Worm (Caenorhabditis elegans) whole organism, mixed stage, embryonic: ENCODE data around the gene nex-4.
A peak's percentile ranks its signal among the peaks of the same experiment; 100 is the strongest.

ENCODE experiments used
- M03D4.4 ChIP-seq: sonication (generic microtip); optimal IDR thresholded peaks from 2 replicates; lab custom pipeline; 2017; ENCODE audit warnings: mild to moderate bottlenecking, missing genetic modification characterization, missing compliant biosample characterization
- bed-3 ChIP-seq: fragments of 200-800 bp; sonication (Bioruptor generic); optimal IDR thresholded peaks from 3 replicates; lab custom pipeline; 2018; ENCODE audit warnings: mild to moderate bottlenecking, missing genetic modification characterization, moderate library complexity, missing compliant biosample characterization
- blmp-1 ChIP-seq: fragments of 150-350 bp; optimal IDR thresholded peaks from 2 replicates; lab custom pipeline; 2014; ENCODE audit warnings: missing biosample characterization, missing genetic modification characterization
- ceh-39 ChIP-seq: fragments of 150-350 bp; optimal IDR thresholded peaks from 2 replicates; lab custom pipeline; 2014; ENCODE audit warnings: missing biosample characterization, missing genetic modification characterization
- ceh-43 ChIP-seq: fragments of 200-800 bp; sonication (Bioruptor generic); optimal IDR thresholded peaks from 2 replicates; lab custom pipeline; 2018; ENCODE audit warnings: mild to moderate bottlenecking, missing genetic modification characterization, moderate library complexity, missing compliant biosample characterization
- ceh-83 ChIP-seq: fragments of 200-800 bp; sonication (Bioruptor generic); optimal IDR thresholded peaks from 2 replicates; lab custom pipeline; 2018; ENCODE audit warnings: mild to moderate bottlenecking, missing genetic modification characterization, missing compliant biosample characterization
- ces-1 ChIP-seq: fragments of 150-350 bp; optimal IDR thresholded peaks from 2 replicates; lab custom pipeline; 2014; ENCODE audit warnings: missing biosample characterization, missing genetic modification reagents, missing genetic modification characterization
- drap-1 ChIP-seq: fragments of 200-800 bp; sonication (Bioruptor generic); optimal IDR thresholded peaks from 3 replicates; lab custom pipeline; 2018; ENCODE audit warnings: mild to moderate bottlenecking, missing genetic modification characterization, missing compliant biosample characterization
- elt-1 ChIP-seq: sonication (generic microtip); optimal IDR thresholded peaks from 2 replicates; lab custom pipeline; 2017; ENCODE audit warnings: missing genetic modification characterization, mild to moderate bottlenecking, missing compliant biosample characterization, antibody characterized with exemption, moderate library complexity, borderline replicate concordance; ENCODE audit not compliant: insufficient read depth
- elt-3 ChIP-seq: fragments of 150-350 bp; optimal IDR thresholded peaks from 2 replicates; lab custom pipeline; 2014; ENCODE audit warnings: missing biosample characterization, missing genetic modification characterization
- flh-1 ChIP-seq: fragments of 200-800 bp; sonication (Bioruptor generic); optimal IDR thresholded peaks from 2 replicates; lab custom pipeline; 2018; ENCODE audit warnings: mild to moderate bottlenecking, missing genetic modification characterization, moderate library complexity, missing compliant biosample characterization
- ham-2 ChIP-seq: fragments of 200-800 bp; sonication (Bioruptor generic); optimal IDR thresholded peaks from 2 replicates; lab custom pipeline; 2018; ENCODE audit warnings: mild to moderate bottlenecking, missing genetic modification characterization, missing compliant biosample characterization
- hlh-1 ChIP-seq: fragments of 150-350 bp; optimal IDR thresholded peaks from 2 replicates; lab custom pipeline; 2014; ENCODE audit warnings: missing biosample characterization, missing genetic modification reagents, missing genetic modification characterization
- lin-13 ChIP-seq: fragments of 150-350 bp; optimal IDR thresholded peaks from 2 replicates; lab custom pipeline; 2014; ENCODE audit warnings: missing biosample characterization, missing genetic modification characterization
- lsy-2 ChIP-seq: fragments of 150-350 bp; optimal IDR thresholded peaks from 2 replicates; lab custom pipeline; 2014; ENCODE audit warnings: missing biosample characterization, missing genetic modification characterization
- mab-5 ChIP-seq: fragments of 150-350 bp; optimal IDR thresholded peaks from 2 replicates; lab custom pipeline; 2014; ENCODE audit warnings: missing biosample characterization, missing genetic modification characterization
- mep-1 ChIP-seq: fragments of 150-350 bp; optimal IDR thresholded peaks from 2 replicates; lab custom pipeline; 2017; ENCODE audit warnings: missing biosample characterization, missing genetic modification reagents, missing genetic modification characterization, inconsistent platforms
- mls-2 ChIP-seq: sonication (generic microtip); optimal IDR thresholded peaks from 2 replicates; lab custom pipeline; 2016; ENCODE audit warnings: mild to moderate bottlenecking, missing genetic modification characterization, moderate library complexity, missing compliant biosample characterization
- nhr-12 ChIP-seq: fragments of 150-350 bp; optimal IDR thresholded peaks from 2 replicates; lab custom pipeline; 2014; ENCODE audit warnings: missing biosample characterization, missing genetic modification characterization
- nhr-2 ChIP-seq: fragments of 150-350 bp; optimal IDR thresholded peaks from 2 replicates; lab custom pipeline; 2014; ENCODE audit warnings: missing biosample characterization, missing genetic modification characterization
- nhr-237 ChIP-seq: fragments of 150-350 bp; optimal IDR thresholded peaks from 2 replicates; lab custom pipeline; 2014; ENCODE audit warnings: missing biosample characterization, missing genetic modification characterization
- nhr-28 ChIP-seq: fragments of 150-350 bp; optimal IDR thresholded peaks from 2 replicates; lab custom pipeline; 2014; ENCODE audit warnings: missing biosample characterization, missing genetic modification characterization
- nhr-76 ChIP-seq: sonication (generic microtip); optimal IDR thresholded peaks from 2 replicates; lab custom pipeline; 2017; ENCODE audit warnings: missing biosample characterization, missing genetic modification characterization
- pha-4 ChIP-seq: fragments of 150-350 bp; optimal IDR thresholded peaks from 2 replicates; lab custom pipeline; 2018; ENCODE audit warnings: missing biosample characterization, missing genetic modification reagents, missing genetic modification characterization
- sem-2 ChIP-seq: fragments of 200-800 bp; sonication (Bioruptor generic); optimal IDR thresholded peaks from 2 replicates; lab custom pipeline; 2018; ENCODE audit warnings: mild to moderate bottlenecking, missing genetic modification characterization, missing compliant biosample characterization
- snpc-4 ChIP-seq: fragments of 150-350 bp; optimal IDR thresholded peaks from 2 replicates; lab custom pipeline; 2014; ENCODE audit warnings: missing biosample characterization, missing genetic modification characterization
- sptf-1 ChIP-seq: sonication (generic microtip); optimal IDR thresholded peaks from 2 replicates; lab custom pipeline; 2017; ENCODE audit warnings: mild to moderate bottlenecking, missing genetic modification characterization, moderate library complexity, missing compliant biosample characterization
- tbx-8 ChIP-seq: fragments of 200-800 bp; sonication (Bioruptor generic); optimal IDR thresholded peaks from 2 replicates; lab custom pipeline; 2018; ENCODE audit warnings: mild to moderate bottlenecking, missing genetic modification characterization, moderate library complexity, missing compliant biosample characterization
- unc-120 ChIP-seq: sonication (generic microtip); optimal IDR thresholded peaks from 2 replicates; lab custom pipeline; 2017; ENCODE audit warnings: missing genetic modification characterization, missing compliant biosample characterization; ENCODE audit not compliant: poor library complexity, severe bottlenecking
- unc-39 ChIP-seq: fragments of 150-350 bp; optimal IDR thresholded peaks from 2 replicates; lab custom pipeline; 2014; ENCODE audit warnings: missing biosample characterization, missing genetic modification characterization
- unc-62 ChIP-seq: fragments of 150-350 bp; optimal IDR thresholded peaks from 2 replicates; lab custom pipeline; 2014; ENCODE audit warnings: missing biosample characterization, missing genetic modification reagents, missing genetic modification characterization
- zip-8 ChIP-seq: fragments of 150-350 bp; optimal IDR thresholded peaks from 2 replicates; lab custom pipeline; 2014; ENCODE audit warnings: missing biosample characterization, missing genetic modification characterization
- ztf-11 ChIP-seq: fragments of 150-350 bp; optimal IDR thresholded peaks from 2 replicates; lab custom pipeline; 2014; ENCODE audit warnings: missing biosample characterization, missing genetic modification characterization

nex-4 gene

DNA sequence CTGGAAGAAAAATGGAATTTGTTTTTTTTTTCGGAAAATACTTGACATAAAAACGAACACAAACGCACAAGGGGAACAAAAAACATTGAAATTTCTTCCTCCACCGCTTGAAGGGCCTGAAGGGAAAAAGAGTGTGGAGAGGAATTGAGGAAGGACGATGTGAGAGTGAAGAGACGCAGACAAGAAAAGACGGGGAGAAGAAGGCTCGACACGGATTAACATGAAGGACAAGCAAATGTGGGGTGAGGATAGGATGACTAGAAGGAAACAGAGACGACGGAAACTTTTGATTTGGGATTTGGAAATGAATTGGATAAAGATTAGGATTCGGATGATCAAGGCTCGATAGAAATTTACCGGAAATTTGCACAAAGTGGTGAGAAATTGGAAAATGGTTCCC lies 9.3 kb downstream of the nex-4 start:
- TF ChIP-seq ces-1 = peak; percentile 39
- no peak for TF ChIP-seq hlh-1 (tag; lab: Kevin White, UChicago)
- no peak for TF ChIP-seq ceh-39 (tag; lab: Kevin White, UChicago)
- no peak for TF ChIP-seq tbx-8 (GFP tag; lab: Kevin White, UChicago)
- peak; percentile 12 for TF ChIP-seq sptf-1 (tag; lab: Kevin White, UChicago)
- TF ChIP-seq nhr-28 (tag; lab: Kevin White, UChicago) = no peak
- peak; percentile 13 for TF ChIP-seq mep-1 (tag; lab: Kevin White, UChicago)
- no peak for TF ChIP-seq ceh-83 (GFP tag; lab: Kevin White, UChicago)
- TF ChIP-seq unc-39 (tag; lab: Kevin White, UChicago) = no peak
- peak; percentile 20 for TF ChIP-seq unc-120 (tag; lab: Kevin White, UChicago)
- no peak for TF ChIP-seq snpc-4 (tag; lab: Kevin White, UChicago)
- no peak for TF ChIP-seq sem-2
- TF ChIP-seq nhr-12 (tag; lab: Kevin White, UChicago) = no peak
- no peak for TF ChIP-seq nhr-76 (tag; lab: Kevin White, UChicago)
- TF ChIP-seq blmp-1 (tag; lab: Kevin White, UChicago) = no peak
- no peak for TF ChIP-seq flh-1
- peak; percentile 37 for TF ChIP-seq unc-62
- no peak for TF ChIP-seq mab-5 (tag; lab: Kevin White, UChicago)
- no peak for TF ChIP-seq lsy-2 (tag; lab: Kevin White, UChicago)
- no peak for TF ChIP-seq lin-13 (tag; lab: Kevin White, UChicago)
- TF ChIP-seq zip-8 (tag; lab: Kevin White, UChicago) = no peak
- no peak for TF ChIP-seq nhr-2
- TF ChIP-seq mls-2 (tag; lab: Kevin White, UChicago) = no peak
- TF ChIP-seq ceh-43 = no peak
- TF ChIP-seq drap-1 (GFP tag; lab: Kevin White, UChicago) = no peak

- TF ChIP-seq ces-1 = no peak
- TF ChIP-seq zip-8 (tag; lab: Kevin White, UChicago) = peak; percentile 43
These were observed 11.5 kb downstream of the nex-4 start, which contains the start of gene C37H5.13 for ce11 chrV:4862737-4863136. TSS of gene C37H5.13 (minus strand) at chrV:4862965.

DNA sequence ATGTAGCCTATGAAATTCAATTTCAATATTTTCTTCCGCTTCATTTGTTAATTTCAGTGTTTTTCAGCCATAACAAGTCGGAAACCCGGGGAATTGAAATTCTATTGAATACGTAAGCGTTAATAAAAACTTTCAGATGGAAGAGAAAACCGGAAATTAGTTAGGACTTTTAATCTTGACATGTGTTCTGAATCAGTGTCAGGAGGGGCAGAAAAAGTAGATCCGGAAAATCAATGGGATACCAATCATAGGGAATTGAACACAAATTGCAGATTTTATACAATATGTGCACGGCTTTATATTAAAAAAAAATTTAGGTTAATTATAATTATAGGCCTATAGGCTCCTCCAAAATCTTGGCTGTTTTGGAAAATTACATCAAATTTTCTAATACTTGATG lies 13.1 kb downstream of the nex-4 start:
- TF ChIP-seq nhr-76 (tag; lab: Kevin White, UChicago) (no peak), mls-2 (tag; lab: Kevin White, UChicago) (no peak), ces-1 (no peak), ceh-39 (tag; lab: Kevin White, UChicago) (no peak), elt-1 (no peak), unc-120 (tag; lab: Kevin White, UChicago) (no peak), elt-3 (tag; lab: Kevin White, UChicago) (no peak), lsy-2 (tag; lab: Kevin White, UChicago) (no peak), nhr-237 (no peak), zip-8 (tag; lab: Kevin White, UChicago) (no peak), unc-39 (tag; lab: Kevin White, UChicago) (no peak)

- no peak for TF ChIP-seq elt-3 (tag; lab: Kevin White, UChicago)
- TF ChIP-seq zip-8 (tag; lab: Kevin White, UChicago) = no peak
- TF ChIP-seq nhr-237 = no peak
- TF ChIP-seq bed-3 = no peak
- TF ChIP-seq unc-120 (tag; lab: Kevin White, UChicago) = no peak
- no peak for TF ChIP-seq ceh-39 (tag; lab: Kevin White, UChicago)
- no peak for TF ChIP-seq mls-2 (tag; lab: Kevin White, UChicago)
- no peak for TF ChIP-seq lsy-2 (tag; lab: Kevin White, UChicago)
- no peak for TF ChIP-seq ces-1
- no peak for TF ChIP-seq sem-2
- no peak for TF ChIP-seq tbx-8 (GFP tag; lab: Kevin White, UChicago)
- no peak for TF ChIP-seq elt-1
- TF ChIP-seq nhr-2 = no peak
- TF ChIP-seq pha-4 (tag; lab: Kevin White, UChicago) = no peak
- TF ChIP-seq drap-1 (GFP tag; lab: Kevin White, UChicago) = no peak
- TF ChIP-seq ceh-43 = no peak
- TF ChIP-seq sptf-1 (tag; lab: Kevin White, UChicago) = no peak
- TF ChIP-seq M03D4.4 (tag; lab: Kevin White, UChicago) = no peak
These were observed 14.1 kb downstream of the nex-4 start, which contains the start of gene srd-32 for ce11 chrV:4865364-4865763. TSS of gene srd-32 (plus strand) at chrV:4865664.

DNA sequence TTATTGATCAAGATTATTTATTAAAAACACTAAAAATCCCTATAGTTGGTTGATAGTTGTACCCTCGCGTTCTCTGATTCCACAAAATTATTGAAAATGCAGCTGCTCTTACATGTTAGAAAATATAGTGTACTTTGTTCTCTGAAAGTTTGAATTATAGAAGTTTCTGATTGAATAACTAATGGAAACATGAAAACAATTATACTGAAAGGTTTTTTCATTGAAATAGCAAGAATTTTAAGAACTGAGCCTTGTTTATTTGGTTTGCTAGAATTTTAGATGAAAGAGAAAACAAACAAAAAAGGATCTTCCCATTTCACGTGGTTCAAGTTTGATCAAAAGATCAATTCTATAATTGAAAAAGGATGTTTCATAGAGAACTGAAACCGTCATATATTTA lies 16.3 kb downstream of the nex-4 start:
- TF ChIP-seq ztf-11 (tag; lab: Kevin White, UChicago) = no peak
- TF ChIP-seq M03D4.4 (tag; lab: Kevin White, UChicago) = no peak
- TF ChIP-seq sem-2 = no peak
- no peak for TF ChIP-seq nhr-237
- no peak for TF ChIP-seq lin-13 (tag; lab: Kevin White, UChicago)
- no peak for TF ChIP-seq ceh-39 (tag; lab: Kevin White, UChicago)
- no peak for TF ChIP-seq unc-39 (tag; lab: Kevin White, UChicago)
- no peak for TF ChIP-seq mls-2 (tag; lab: Kevin White, UChicago)
- TF ChIP-seq ces-1 = no peak
- no peak for TF ChIP-seq lsy-2 (tag; lab: Kevin White, UChicago)
- TF ChIP-seq ham-2 (GFP tag; lab: Kevin White, UChicago) = no peak
- no peak for TF ChIP-seq flh-1
- no peak for TF ChIP-seq mep-1 (tag; lab: Kevin White, UChicago)
- no peak for TF ChIP-seq sptf-1 (tag; lab: Kevin White, UChicago)
- TF ChIP-seq nhr-12 (tag; lab: Kevin White, UChicago) = no peak
- no peak for TF ChIP-seq ceh-83 (GFP tag; lab: Kevin White, UChicago)
- no peak for TF ChIP-seq ceh-43
